Fruit fly (Drosophila melanogaster): ENCODE results near the gene ast.

DNA sequence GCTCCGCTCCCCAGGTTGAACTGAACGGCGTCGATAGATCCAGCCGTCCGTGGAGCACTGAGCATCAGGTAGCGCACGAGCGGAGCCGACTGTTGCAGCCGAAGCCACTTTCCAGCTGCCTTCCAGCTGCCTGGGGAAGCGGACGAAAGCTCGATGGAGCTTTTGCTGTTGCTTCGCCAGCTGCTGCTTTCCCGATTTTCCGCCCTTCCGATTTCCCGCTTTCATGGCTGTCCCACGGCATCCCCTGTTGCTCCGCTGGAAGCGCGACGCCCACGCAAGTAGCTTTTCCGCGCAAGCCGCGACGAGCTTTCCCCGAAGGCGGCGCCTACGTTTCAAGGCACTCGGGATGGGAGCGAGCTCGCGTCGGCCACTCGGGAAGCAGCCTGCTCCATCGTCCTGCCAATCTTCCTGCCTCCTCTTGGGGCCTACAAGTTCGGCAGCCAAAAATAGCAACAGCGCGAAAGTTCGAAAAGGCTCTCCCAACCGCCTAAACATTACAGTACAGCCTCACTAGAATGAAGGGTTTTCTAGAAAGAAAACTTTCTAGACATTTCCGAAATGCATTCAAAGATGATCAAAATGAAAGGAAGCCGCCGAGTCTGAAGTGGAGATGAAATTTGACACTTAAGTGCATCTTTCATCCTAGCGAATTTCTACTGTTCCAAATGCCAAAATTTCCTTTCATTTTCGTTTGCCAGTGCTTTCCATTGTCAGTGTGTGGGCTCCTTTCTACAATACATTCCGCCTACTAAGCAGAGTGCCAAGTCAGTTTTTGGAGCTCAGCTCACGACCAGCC is 34.4 kb upstream of the ast start:
- no peak for TF ChIP-seq CG16779 (tag; optimal IDR thresholded peaks at IDR 0.05)
- TF ChIP-seq lz (GFP tag; optimal IDR thresholded peaks at IDR 0.05): no peak
- no peak for TF ChIP-seq Hr39 (GFP tag; optimal IDR thresholded peaks at IDR 0.05)
- no peak for TF ChIP-seq CG31627 (GFP tag; optimal IDR thresholded peaks at IDR 0.05)
- no peak for TF ChIP-seq esn (GFP tag; optimal IDR thresholded peaks at IDR 0.05)
- TF ChIP-seq CG10631 (GFP tag; optimal IDR thresholded peaks at IDR 0.05): no peak
- no peak for TF ChIP-seq Blimp-1 (GFP tag; optimal IDR thresholded peaks at IDR 0.05)
- TF ChIP-seq spab (GFP tag; optimal IDR thresholded peaks at IDR 0.05): no peak
- no peak for TF ChIP-seq CG6276 (GFP tag; optimal IDR thresholded peaks at IDR 0.05)
- no peak for TF ChIP-seq salr (GFP tag; optimal IDR thresholded peaks at IDR 0.05)
- TF ChIP-seq vri (GFP tag; optimal IDR thresholded peaks at IDR 0.05): no peak
- no peak for TF ChIP-seq dsx (GFP tag; optimal IDR thresholded peaks at IDR 0.05; ENCODE audit: poor library complexity, severe bottlenecking)
- TF ChIP-seq CG6792 (GFP tag; optimal IDR thresholded peaks at IDR 0.05): no peak
- no peak for TF ChIP-seq net (GFP tag; optimal IDR thresholded peaks at IDR 0.05)
